Fruit fly (Drosophila melanogaster) whole organism, prepupa: ENCODE measurements around the gene Rab23.
A peak's percentile ranks its signal among the peaks of the same experiment; 100 is the strongest.

Experiments
- Blimp-1 ChIP-seq: fragments of 200-800 bp; sonication (Bioruptor generic); optimal IDR thresholded peaks from 3 replicates; lab custom pipeline; 2017; ENCODE audit warnings: missing biosample characterization, missing genetic modification characterization, mild to moderate bottlenecking, moderate library complexity, missing genetic modification reagents
- CG10631 ChIP-seq: fragments of 200-800 bp; sonication (Bioruptor generic); optimal IDR thresholded peaks from 2 replicates; lab custom pipeline; 2016; ENCODE audit warnings: missing biosample characterization, missing genetic modification characterization
- CG10669 ChIP-seq: fragments of 200-800 bp; sonication (Bioruptor generic); optimal IDR thresholded peaks from 3 replicates; lab custom pipeline; 2018; ENCODE audit warnings: missing biosample characterization, mild to moderate bottlenecking, missing genetic modification characterization, moderate library complexity
- CG11294 ChIP-seq: fragments of 200-800 bp; sonication (Bioruptor generic); IDR thresholded peaks from 2 replicates; pipeline ENCODE4 v1.3.6; 2022; ENCODE audit warnings: missing biosample characterization, missing genetic modification characterization
- CG11762 ChIP-seq: fragments of 200-800 bp; sonication (Bioruptor generic); optimal IDR thresholded peaks from 3 replicates; lab custom pipeline; 2016; ENCODE audit warnings: missing biosample characterization, missing genetic modification characterization; ENCODE audit not compliant: insufficient read depth
- CG11902 ChIP-seq: fragments of 200-800 bp; sonication (Bioruptor generic); optimal IDR thresholded peaks from 3 replicates; lab custom pipeline; 2016; ENCODE audit warnings: missing biosample characterization, missing genetic modification characterization
- CG1621 ChIP-seq: fragments of 200-800 bp; sonication (Bioruptor generic); optimal IDR thresholded peaks from 3 replicates; lab custom pipeline; 2018; ENCODE audit warnings: missing biosample characterization, mild to moderate bottlenecking, missing genetic modification characterization
- CG16779 ChIP-seq: fragments of 200-800 bp; sonication (Bioruptor generic); optimal IDR thresholded peaks from 3 replicates; lab custom pipeline; 2017; ENCODE audit warnings: missing biosample characterization, mild to moderate bottlenecking, missing genetic modification characterization
- CG3032 ChIP-seq: fragments of 200-800 bp; optimal IDR thresholded peaks from 2 replicates; lab custom pipeline; 2019; ENCODE audit warnings: missing biosample characterization, mild to moderate bottlenecking, missing genetic modification characterization, moderate library complexity
- CG31627 ChIP-seq: fragments of 200-800 bp; sonication (Bioruptor generic); optimal IDR thresholded peaks from 3 replicates; lab custom pipeline; 2016; ENCODE audit warnings: missing biosample characterization, missing genetic modification characterization
- CG32006 ChIP-seq: fragments of 200-800 bp; sonication (Bioruptor generic); optimal IDR thresholded peaks from 3 replicates; lab custom pipeline; 2017; ENCODE audit warnings: missing biosample characterization, mild to moderate bottlenecking, missing genetic modification characterization
- CG3919 ChIP-seq: fragments of 200-800 bp; sonication (Bioruptor generic); optimal IDR thresholded peaks from 3 replicates; lab custom pipeline; 2016; ENCODE audit warnings: missing biosample characterization, missing genetic modification characterization
- CG6163 ChIP-seq: fragments of 200-800 bp; sonication (Bioruptor generic); IDR thresholded peaks from 3 replicates; pipeline ENCODE4 v1.3.6; 2022; ENCODE audit warnings: missing biosample characterization, missing genetic modification characterization
- CG6276 ChIP-seq: fragments of 200-800 bp; sonication (Bioruptor generic); optimal IDR thresholded peaks from 2 replicates; lab custom pipeline; 2017; ENCODE audit warnings: missing biosample characterization, mild to moderate bottlenecking, missing genetic modification characterization
- CG6792 ChIP-seq: fragments of 200-800 bp; sonication (Bioruptor generic); optimal IDR thresholded peaks from 3 replicates; lab custom pipeline; 2016; ENCODE audit warnings: missing biosample characterization, missing genetic modification characterization
- CG6808 ChIP-seq: fragments of 200-800 bp; sonication (Bioruptor generic); optimal IDR thresholded peaks from 3 replicates; lab custom pipeline; 2017; ENCODE audit warnings: missing biosample characterization, missing genetic modification characterization, mild to moderate bottlenecking, moderate library complexity, missing genetic modification reagents
- CG6854 ChIP-seq: fragments of 200-800 bp; sonication (Bioruptor generic); optimal IDR thresholded peaks from 2 replicates; lab custom pipeline; 2017; ENCODE audit warnings: missing biosample characterization, mild to moderate bottlenecking, missing genetic modification characterization
- CG7368 ChIP-seq: fragments of 200-800 bp; sonication (Bioruptor generic); optimal IDR thresholded peaks from 3 replicates; lab custom pipeline; 2016; ENCODE audit warnings: missing biosample characterization, missing genetic modification characterization
- CG8119 ChIP-seq: fragments of 200-800 bp; sonication (Bioruptor generic); IDR thresholded peaks from 3 replicates; pipeline ENCODE4 v1.3.6; 2022; ENCODE audit warnings: missing biosample characterization, missing genetic modification characterization
- CG8319 ChIP-seq: fragments of 200-800 bp; sonication (Bioruptor generic); optimal IDR thresholded peaks from 3 replicates; lab custom pipeline; 2016; ENCODE audit warnings: missing biosample characterization, missing genetic modification characterization
- CG8632 ChIP-seq: fragments of 200-800 bp; sonication (Bioruptor generic); optimal IDR thresholded peaks from 3 replicates; lab custom pipeline; 2016; ENCODE audit warnings: missing biosample characterization, missing genetic modification characterization
- CG9139 ChIP-seq: fragments of 200-800 bp; sonication (Bioruptor generic); optimal IDR thresholded peaks from 3 replicates; lab custom pipeline; 2017; ENCODE audit warnings: missing biosample characterization, mild to moderate bottlenecking, missing genetic modification characterization
- Eip75B ChIP-seq: fragments of 200-800 bp; sonication (Bioruptor generic); optimal IDR thresholded peaks from 3 replicates; lab custom pipeline; 2016; ENCODE audit warnings: missing biosample characterization, missing genetic modification characterization
- Eip78C ChIP-seq: fragments of 200-800 bp; sonication (Bioruptor generic); peaks from one replicate; lab custom pipeline; 2016; ENCODE audit warnings: missing biosample characterization, missing genetic modification characterization
- Eip93F ChIP-seq: fragments of 200-800 bp; sonication (Bioruptor generic); optimal IDR thresholded peaks from 2 replicates; lab custom pipeline; 2016; ENCODE audit warnings: missing biosample characterization, mild to moderate bottlenecking, missing genetic modification characterization
- Ets21C ChIP-seq: fragments of 200-800 bp; sonication (Bioruptor generic); optimal IDR thresholded peaks from 3 replicates; lab custom pipeline; 2016; ENCODE audit warnings: missing biosample characterization, missing genetic modification characterization
- Ets96B ChIP-seq: fragments of 200-800 bp; optimal IDR thresholded peaks from 2 replicates; lab custom pipeline; 2019; ENCODE audit warnings: missing biosample characterization, mild to moderate bottlenecking, missing genetic modification characterization, moderate library complexity
- Gug ChIP-seq: fragments of 200-800 bp; sonication (Bioruptor generic); IDR thresholded peaks from 2 replicates; pipeline ENCODE4 v1.3.6; 2022; ENCODE audit warnings: missing biosample characterization, missing genetic modification characterization
- Hr38 ChIP-seq: sonication (Bioruptor generic); optimal IDR thresholded peaks from 2 replicates; lab custom pipeline; 2016; ENCODE audit warnings: missing biosample characterization, missing genetic modification characterization
- Hr4 ChIP-seq: fragments of 200-800 bp; sonication (Bioruptor generic); optimal IDR thresholded peaks from 3 replicates; lab custom pipeline; 2016; ENCODE audit warnings: missing biosample characterization, missing genetic modification characterization
- Lpt ChIP-seq: fragments of 200-800 bp; sonication (Bioruptor generic); optimal IDR thresholded peaks from 3 replicates; lab custom pipeline; 2016; ENCODE audit warnings: missing biosample characterization, missing genetic modification characterization
- Met ChIP-seq: fragments of 200-800 bp; sonication (Bioruptor generic); optimal IDR thresholded peaks from 3 replicates; lab custom pipeline; 2016; ENCODE audit warnings: missing biosample characterization, missing genetic modification characterization
- OdsH ChIP-seq: fragments of 200-800 bp; sonication (Bioruptor generic); optimal IDR thresholded peaks from 3 replicates; lab custom pipeline; 2016; ENCODE audit warnings: missing biosample characterization, missing genetic modification characterization
- Smox ChIP-seq: fragments of 200-800 bp; sonication (Bioruptor generic); optimal IDR thresholded peaks from 3 replicates; lab custom pipeline; 2016; ENCODE audit warnings: missing biosample characterization, missing genetic modification characterization
- Sox14 ChIP-seq: fragments of 200-800 bp; sonication (Bioruptor generic); optimal IDR thresholded peaks from 3 replicates; lab custom pipeline; 2016; ENCODE audit warnings: missing biosample characterization, missing genetic modification characterization
- Sox15 ChIP-seq: fragments of 200-800 bp; sonication (Bioruptor generic); optimal IDR thresholded peaks from 3 replicates; lab custom pipeline; 2016; ENCODE audit warnings: missing biosample characterization, missing genetic modification characterization
- achi ChIP-seq: fragments of 200-800 bp; sonication (Bioruptor generic); optimal IDR thresholded peaks from 3 replicates; lab custom pipeline; 2016; ENCODE audit warnings: missing biosample characterization, missing genetic modification characterization
- dac ChIP-seq: fragments of 200-800 bp; sonication (Bioruptor generic); optimal IDR thresholded peaks from 2 replicates; lab custom pipeline; 2017; ENCODE audit warnings: missing biosample characterization, mild to moderate bottlenecking, missing genetic modification characterization
- dsx ChIP-seq: fragments of 200-800 bp; optimal IDR thresholded peaks from 3 replicates; lab custom pipeline; 2019; ENCODE audit warnings: missing biosample characterization, mild to moderate bottlenecking, missing genetic modification characterization, moderate library complexity; ENCODE audit not compliant: poor library complexity, severe bottlenecking
- esn ChIP-seq: fragments of 200-800 bp; sonication (Bioruptor generic); optimal IDR thresholded peaks from 2 replicates; lab custom pipeline; 2016; ENCODE audit warnings: missing biosample characterization, mild to moderate bottlenecking, missing genetic modification characterization, moderate library complexity
- fd59A ChIP-seq: fragments of 200-800 bp; sonication (Bioruptor generic); optimal IDR thresholded peaks from 2 replicates; lab custom pipeline; 2017; ENCODE audit warnings: missing biosample characterization, mild to moderate bottlenecking, missing genetic modification characterization, missing genetic modification reagents
- fd85E ChIP-seq: fragments of 200-800 bp; sonication (Bioruptor generic); optimal IDR thresholded peaks from 3 replicates; lab custom pipeline; 2016; ENCODE audit warnings: missing biosample characterization, missing genetic modification characterization
- fkh ChIP-seq: fragments of 200-800 bp; sonication (Bioruptor generic); optimal IDR thresholded peaks from 3 replicates; lab custom pipeline; 2017; ENCODE audit warnings: missing biosample characterization, mild to moderate bottlenecking, missing genetic modification characterization, moderate library complexity
- lz ChIP-seq: fragments of 200-800 bp; sonication (Bioruptor generic); optimal IDR thresholded peaks from 3 replicates; lab custom pipeline; 2016; ENCODE audit warnings: missing biosample characterization, missing genetic modification characterization
- salr ChIP-seq, 2 experiments: fragments of 200-800 bp; sonication (Bioruptor generic); optimal IDR thresholded peaks; 3 replicates each; lab custom pipeline; 2016 to 2018; ENCODE audit warnings: missing biosample characterization in 2 of 2, missing genetic modification characterization in 2 of 2, mild to moderate bottlenecking in 1 of 2
- spab ChIP-seq: fragments of 200-800 bp; sonication (Bioruptor generic); optimal IDR thresholded peaks from 2 replicates; lab custom pipeline; 2017; ENCODE audit warnings: missing biosample characterization, mild to moderate bottlenecking, missing genetic modification characterization, missing genetic modification reagents
- ss ChIP-seq, 2 experiments: fragments of 200-800 bp; sonication (Bioruptor generic); optimal IDR thresholded peaks; 2 replicates in 1 of 2; 3 replicates in 1 of 2; lab custom pipeline; 2017 to 2018; ENCODE audit warnings: mild to moderate bottlenecking in 2 of 2, missing biosample characterization in 2 of 2, missing genetic modification characterization in 2 of 2, moderate library complexity in 1 of 2
- svp ChIP-seq: fragments of 200-800 bp; sonication (Bioruptor generic); peaks from one replicate; lab custom pipeline; 2016; ENCODE audit warnings: missing biosample characterization, missing genetic modification characterization
- topi ChIP-seq: fragments of 200-800 bp; sonication (Bioruptor generic); optimal IDR thresholded peaks from 3 replicates; lab custom pipeline; 2016; ENCODE audit warnings: missing biosample characterization, missing genetic modification characterization
- vri ChIP-seq: fragments of 200-800 bp; sonication (Bioruptor generic); optimal IDR thresholded peaks from 3 replicates; lab custom pipeline; 2016; ENCODE audit warnings: missing biosample characterization, mild to moderate bottlenecking, missing genetic modification characterization

The Rab23 gene

dm6 chr3R:5647705-5648568 lies 37.3 kb downstream of the Rab23 start:
- TF ChIP-seq Lpt (GFP tag; lab: Kevin White, UChicago) (no peak), CG7368 (no peak), CG16779 (no peak), svp (peak; percentile 88), CG3032 (peak; percentile 17), CG6163 (GFP tag; lab: Robert Waterston, UW) (0 out of 3 replicates have a peak, but pooled peaks have one; percentile 38), Ets21C (GFP tag; lab: Kevin White, UChicago) (no peak), CG1621 (tag; lab: Kevin White, UChicago) (no peak), CG8319 (GFP tag; lab: Kevin White, UChicago) (no peak), Eip93F (GFP tag; lab: Kevin White, UChicago) (peak; percentile 60), topi (GFP tag; lab: Kevin White, UChicago) (no peak), OdsH (GFP tag; lab: Kevin White, UChicago) (no peak), Met (GFP tag; lab: Kevin White, UChicago) (no peak), fkh (GFP tag; lab: Kevin White, UChicago) (peak; percentile 41), CG6792 (GFP tag; lab: Kevin White, UChicago) (peak; percentile 5), CG10669 (GFP tag; lab: Kevin White, UChicago) (no peak), dac (no peak), fd85E (no peak), CG6854 (no peak), Blimp-1 (no peak), CG10631 (GFP tag; lab: Kevin White, UChicago) (no peak), Hr4 (no peak), Smox (GFP tag; lab: Kevin White, UChicago) (no peak), Eip78C (GFP tag; lab: Kevin White, UChicago) (peak; percentile 83), Eip75B (GFP tag; lab: Kevin White, UChicago) (no peak), esn (peak; percentile 28), CG8119 (no peak), dsx (no peak), CG6276 (GFP tag; lab: Kevin White, UChicago) (no peak), spab (no peak), CG11294 (GFP tag; lab: Robert Waterston, UW) (no peak), CG9139 (no peak), Ets96B (tag; lab: Kevin White, UChicago) (no peak), achi (GFP tag; lab: Kevin White, UChicago) (no peak), Gug (GFP tag; lab: Robert Waterston, UW) (0 out of 2 replicates have a peak, but pooled peaks have one; percentile 11), lz (GFP tag; lab: Kevin White, UChicago) (no peak), CG31627 (GFP tag; lab: Kevin White, UChicago) (peak; percentile 24), CG11902 (no peak), ss (GFP tag; optimal IDR thresholded peaks at IDR 0.05; lab: Kevin White, UChicago) (no peak), salr (GFP tag; optimal IDR thresholded peaks at IDR 0.05; lab: Kevin White, UChicago) (no peak), Sox14 (GFP tag; lab: Kevin White, UChicago) (peak; percentile 18), CG6808 (GFP tag; lab: Kevin White, UChicago) (no peak), Sox15 (GFP tag; lab: Kevin White, UChicago) (no peak), CG11762 (GFP tag; lab: Kevin White, UChicago) (no peak), vri (GFP tag; lab: Kevin White, UChicago) (peak; percentile 22), CG3919 (no peak), fd59A (GFP tag; lab: Kevin White, UChicago) (no peak), CG32006 (GFP tag; lab: Kevin White, UChicago) (no peak), CG8632 (GFP tag; lab: Kevin White, UChicago) (no peak), Hr38 (GFP tag; lab: Kevin White, UChicago) (no peak)
